Fruit fly (Drosophila melanogaster) whole organism, embryonic: ENCODE data around the gene Pak.

Experiments
- Adf1 ChIP-seq: fragments of 200-800 bp; sonication (Bioruptor generic); IDR thresholded peaks from 2 replicates; pipeline ENCODE4 v1.3.6; 2022; ENCODE audit warnings: missing biosample characterization, missing genetic modification characterization
- Bteb2 ChIP-seq: fragments of 200-800 bp; sonication (Bioruptor generic); optimal IDR thresholded peaks from 2 replicates; lab custom pipeline; 2016; ENCODE audit warnings: missing biosample characterization, missing genetic modification characterization
- CG10267 ChIP-seq: fragments of 200-800 bp; sonication (Bioruptor generic); optimal IDR thresholded peaks from 2 replicates; lab custom pipeline; 2018; ENCODE audit warnings: missing biosample characterization, mild to moderate bottlenecking, missing genetic modification characterization, moderate library complexity
- CG10543 ChIP-seq: fragments of 200-800 bp; sonication (Bioruptor generic); optimal IDR thresholded peaks from 3 replicates; lab custom pipeline; 2017; ENCODE audit warnings: missing biosample characterization, mild to moderate bottlenecking, missing genetic modification characterization, moderate library complexity
- CG12219 ChIP-seq: fragments of 200-800 bp; sonication (Bioruptor generic); optimal IDR thresholded peaks from 3 replicates; lab custom pipeline; 2018; ENCODE audit warnings: missing biosample characterization, mild to moderate bottlenecking, missing genetic modification characterization
- CG12236 ChIP-seq: fragments of 200-800 bp; sonication (Bioruptor generic); optimal IDR thresholded peaks from 2 replicates; lab custom pipeline; 2016; ENCODE audit warnings: missing biosample characterization, missing genetic modification characterization
- CG1233 ChIP-seq: fragments of 200-800 bp; sonication (Bioruptor generic); optimal IDR thresholded peaks from 4 replicates; lab custom pipeline; 2018; ENCODE audit warnings: missing biosample characterization, mild to moderate bottlenecking, missing genetic modification characterization
- CG13424 ChIP-seq: fragments of 200-800 bp; sonication (Bioruptor generic); optimal IDR thresholded peaks from 2 replicates; lab custom pipeline; 2019; ENCODE audit warnings: missing biosample characterization, mild to moderate bottlenecking, missing genetic modification characterization, moderate library complexity
- CG13624 ChIP-seq: fragments of 200-800 bp; sonication (Bioruptor generic); optimal IDR thresholded peaks from 2 replicates; lab custom pipeline; 2016; ENCODE audit warnings: missing biosample characterization, missing genetic modification characterization
- CG14965 ChIP-seq: fragments of 200-800 bp; sonication (Bioruptor generic); optimal IDR thresholded peaks from 2 replicates; lab custom pipeline; 2016; ENCODE audit warnings: missing biosample characterization, missing genetic modification characterization, borderline replicate concordance
- CG15011 ChIP-seq: fragments of 200-800 bp; sonication (Bioruptor generic); optimal IDR thresholded peaks from 3 replicates; lab custom pipeline; 2018; ENCODE audit warnings: missing biosample characterization, mild to moderate bottlenecking, missing genetic modification characterization
- CG1529 ChIP-seq: fragments of 200-800 bp; sonication (Bioruptor generic); optimal IDR thresholded peaks from 3 replicates; lab custom pipeline; 2018; ENCODE audit warnings: missing biosample characterization, missing genetic modification characterization
- CG17829 ChIP-seq: fragments of 200-800 bp; optimal IDR thresholded peaks from 2 replicates; lab custom pipeline; 2019; ENCODE audit warnings: missing biosample characterization, mild to moderate bottlenecking, missing genetic modification characterization, moderate library complexity
- CG2678 ChIP-seq: fragments of 200-800 bp; sonication (Bioruptor generic); optimal IDR thresholded peaks from 3 replicates; lab custom pipeline; 2019; ENCODE audit warnings: missing biosample characterization, mild to moderate bottlenecking, missing genetic modification characterization, moderate library complexity
- CG2712 ChIP-seq: fragments of 200-800 bp; optimal IDR thresholded peaks from 3 replicates; lab custom pipeline; 2019; ENCODE audit warnings: missing biosample characterization, mild to moderate bottlenecking, missing genetic modification characterization, moderate library complexity
- CG3726 ChIP-seq: fragments of 200-800 bp; sonication (Bioruptor generic); IDR thresholded peaks from 3 replicates; pipeline ENCODE4, ENCODE4 v1.3.6; 2022; ENCODE audit warnings: missing biosample characterization, missing genetic modification characterization
- CG4282 ChIP-seq: fragments of 200-800 bp; sonication (Bioruptor generic); optimal IDR thresholded peaks from 2 replicates; lab custom pipeline; 2016; ENCODE audit warnings: missing biosample characterization, missing genetic modification characterization
- CG6175 ChIP-seq: fragments of 200-800 bp; sonication (Bioruptor generic); IDR thresholded peaks from 3 replicates; pipeline ENCODE4 v1.3.6; 2022; ENCODE audit warnings: missing biosample characterization, missing genetic modification characterization
- CG6854 ChIP-seq: fragments of 200-800 bp; sonication (Bioruptor generic); optimal IDR thresholded peaks from 3 replicates; lab custom pipeline; 2017; ENCODE audit warnings: missing biosample characterization, mild to moderate bottlenecking, missing genetic modification characterization
- CG7556 ChIP-seq: fragments of 200-800 bp; sonication (Bioruptor generic); optimal IDR thresholded peaks from 2 replicates; lab custom pipeline; 2017; ENCODE audit warnings: missing biosample characterization, mild to moderate bottlenecking, missing genetic modification characterization
- CG8388 ChIP-seq: fragments of 200-800 bp; sonication (Bioruptor generic); optimal IDR thresholded peaks from 2 replicates; lab custom pipeline; 2019; ENCODE audit warnings: missing biosample characterization, mild to moderate bottlenecking, missing genetic modification characterization, moderate library complexity
- CG9609 ChIP-seq: fragments of 200-800 bp; sonication (Bioruptor generic); optimal IDR thresholded peaks from 3 replicates; lab custom pipeline; 2016; ENCODE audit warnings: missing biosample characterization, missing genetic modification characterization
- CG9932 ChIP-seq: fragments of 200-800 bp; sonication (Bioruptor generic); IDR thresholded peaks from 2 replicates; pipeline ENCODE4 v1.3.6; 2022; ENCODE audit warnings: missing biosample characterization, missing genetic modification characterization
- Dref ChIP-seq: fragments of 200-800 bp; sonication (Bioruptor generic); IDR thresholded peaks from 2 replicates; pipeline ENCODE4 v1.3.6; 2022; ENCODE audit warnings: missing biosample characterization, missing genetic modification characterization
- Hr3 ChIP-seq: fragments of 200-800 bp; sonication (Bioruptor generic); optimal IDR thresholded peaks from 3 replicates; lab custom pipeline; 2016; ENCODE audit warnings: missing biosample characterization, missing genetic modification characterization
- Hr51 ChIP-seq, 2 experiments: fragments of 200-800 bp; sonication (Bioruptor generic); optimal IDR thresholded peaks; 2 replicates in 1 of 2; 3 replicates in 1 of 2; lab custom pipeline; 2016 to 2018; ENCODE audit warnings: missing biosample characterization in 2 of 2, missing genetic modification characterization in 2 of 2, mild to moderate bottlenecking in 1 of 2, moderate library complexity in 1 of 2
- Kr ChIP-seq: fragments of 200-800 bp; sonication (Bioruptor generic); optimal IDR thresholded peaks from 2 replicates; lab custom pipeline; 2017; ENCODE audit warnings: missing biosample characterization, mild to moderate bottlenecking, missing genetic modification characterization
- Med ChIP-seq: fragments of 200-800 bp; sonication (Bioruptor generic); peaks from one replicate; lab custom pipeline; 2016; ENCODE audit warnings: missing biosample characterization, missing genetic modification characterization, mild to moderate bottlenecking, inconsistent platforms, moderate library complexity
- Myb ChIP-seq: fragments of 200-800 bp; sonication (Bioruptor generic); optimal IDR thresholded peaks from 2 replicates; lab custom pipeline; 2016; ENCODE audit warnings: missing biosample characterization, missing genetic modification characterization
- NFAT ChIP-seq: fragments of 200-800 bp; sonication (Bioruptor generic); IDR thresholded peaks from 2 replicates; pipeline ENCODE4 v1.3.6; 2022; ENCODE audit warnings: missing biosample characterization, missing genetic modification characterization
- Oaz ChIP-seq: fragments of 200-800 bp; sonication (Bioruptor generic); IDR thresholded peaks from 2 replicates; pipeline ENCODE4 v1.3.6; 2022; ENCODE audit warnings: missing biosample characterization, missing genetic modification characterization
- Pdp1 ChIP-seq, 2 experiments: fragments of 200-800 bp; sonication (Bioruptor generic); optimal IDR thresholded peaks; 3 replicates each; lab custom pipeline; 2016; ENCODE audit warnings: missing biosample characterization in 2 of 2, missing genetic modification characterization in 2 of 2, mild to moderate bottlenecking in 1 of 2, moderate library complexity in 1 of 2
- YL-1 ChIP-seq: fragments of 200-800 bp; sonication (Bioruptor generic); optimal IDR thresholded peaks from 3 replicates; lab custom pipeline; 2017; ENCODE audit warnings: missing biosample characterization, mild to moderate bottlenecking, missing genetic modification characterization
- abd-A ChIP-seq: fragments of 200-800 bp; sonication (Bioruptor generic); optimal IDR thresholded peaks from 3 replicates; lab custom pipeline; 2019; ENCODE audit warnings: missing biosample characterization, mild to moderate bottlenecking, missing genetic modification characterization, moderate library complexity
- bab2 ChIP-seq: fragments of 200-800 bp; sonication (Bioruptor generic); optimal IDR thresholded peaks from 2 replicates; lab custom pipeline; 2016; ENCODE audit warnings: missing biosample characterization, missing genetic modification characterization
- bigmax ChIP-seq: fragments of 200-800 bp; sonication (Bioruptor generic); optimal IDR thresholded peaks from 2 replicates; lab custom pipeline; 2018; ENCODE audit warnings: missing biosample characterization, mild to moderate bottlenecking, missing genetic modification characterization
- dan ChIP-seq: fragments of 200-800 bp; sonication (Bioruptor generic); IDR thresholded peaks from 2 replicates; pipeline ENCODE4 v1.3.6; 2022; ENCODE audit warnings: missing biosample characterization, missing genetic modification characterization
- eve ChIP-seq, 2 experiments: fragments of >200 bp; optimal IDR thresholded peaks; 2 replicates each; lab custom pipeline; 2017; ENCODE audit warnings: missing biosample characterization in 2 of 2, missing genetic modification characterization in 2 of 2
- exex ChIP-seq: fragments of 200-800 bp; sonication (Bioruptor generic); optimal IDR thresholded peaks from 4 replicates; lab custom pipeline; 2018; ENCODE audit warnings: missing biosample characterization, mild to moderate bottlenecking, missing genetic modification characterization, moderate library complexity
- eyg ChIP-seq: fragments of 200-800 bp; sonication (Bioruptor generic); optimal IDR thresholded peaks from 3 replicates; lab custom pipeline; 2016; ENCODE audit warnings: missing biosample characterization, missing genetic modification characterization
- gt ChIP-seq: fragments of 200-800 bp; sonication (Bioruptor generic); IDR thresholded peaks from 2 replicates; pipeline ENCODE4 v1.3.6; 2022; ENCODE audit warnings: missing biosample characterization, missing genetic modification characterization
- her ChIP-seq: fragments of 200-800 bp; sonication (Bioruptor generic); optimal IDR thresholded peaks from 2 replicates; lab custom pipeline; 2016; ENCODE audit warnings: missing biosample characterization, missing genetic modification characterization
- jing ChIP-seq: fragments of 200-800 bp; sonication (Bioruptor generic); optimal IDR thresholded peaks from 2 replicates; lab custom pipeline; 2018; ENCODE audit warnings: missing biosample characterization, mild to moderate bottlenecking, missing genetic modification characterization
- pan ChIP-seq, 4 experiments: fragments of >200 bp in 3 of 4; fragments of 200-800 bp in 1 of 4; sonication (Bioruptor generic) in 1 of 4; optimal IDR thresholded peaks in 3 of 4; IDR thresholded peaks in 1 of 4; 2 replicates each; pipeline versions ENCODE4 v1.3.6 to Lab custom; 2017 to 2022; ENCODE audit warnings: missing biosample characterization in 2 of 4, missing genetic modification characterization in 2 of 4, mixed read lengths in 1 of 4
- peb ChIP-seq: fragments of 200-800 bp; sonication (Bioruptor generic); IDR thresholded peaks from 2 replicates; pipeline ENCODE4 v1.3.6; 2022; ENCODE audit warnings: missing biosample characterization, missing genetic modification characterization
- pita ChIP-seq: fragments of 200-800 bp; sonication (Bioruptor generic); optimal IDR thresholded peaks from 2 replicates; lab custom pipeline; 2017; ENCODE audit warnings: missing biosample characterization, mild to moderate bottlenecking, missing genetic modification characterization
- psq ChIP-seq: fragments of 200-800 bp; sonication (Bioruptor generic); optimal IDR thresholded peaks from 2 replicates; lab custom pipeline; 2017; ENCODE audit warnings: missing biosample characterization, missing genetic modification characterization
- sima ChIP-seq: fragments of 200-800 bp; sonication (Bioruptor generic); optimal IDR thresholded peaks from 2 replicates; lab custom pipeline; 2016; ENCODE audit warnings: missing biosample characterization, missing genetic modification characterization
- tgo ChIP-seq: fragments of 200-800 bp; sonication (Bioruptor generic); IDR thresholded peaks from 3 replicates; pipeline ENCODE4 v1.3.6; 2022; ENCODE audit warnings: missing biosample characterization, missing genetic modification characterization
- tna ChIP-seq: fragments of 200-800 bp; sonication (Bioruptor generic); IDR thresholded peaks from 2 replicates; pipeline ENCODE4 v1.3.6; 2022; ENCODE audit warnings: missing biosample characterization, missing genetic modification characterization; ENCODE audit not compliant: partially characterized antibody
- z ChIP-seq: fragments of 200-800 bp; sonication (Bioruptor generic); IDR thresholded peaks from 3 replicates; pipeline ENCODE4 v1.3.6; 2022; ENCODE audit warnings: missing biosample characterization, missing genetic modification characterization
- zfh2 ChIP-seq: fragments of 200-800 bp; sonication (Bioruptor generic); optimal IDR thresholded peaks from 2 replicates; lab custom pipeline; 2016; ENCODE audit warnings: missing biosample characterization, missing genetic modification characterization

Gene Pak

DNA sequence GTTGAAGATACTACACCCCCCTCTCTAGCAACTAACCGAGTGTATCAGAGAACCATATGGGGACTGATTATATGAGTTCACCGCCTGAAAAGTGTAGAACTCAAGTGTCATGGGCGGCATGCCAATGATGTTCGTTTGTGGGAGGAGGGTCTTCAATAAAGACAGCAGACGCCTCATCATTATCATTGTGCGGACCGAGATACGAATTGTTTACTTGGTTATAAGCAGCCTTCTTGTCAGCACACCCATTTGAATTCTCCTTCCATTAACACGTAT lies 43.5 kb downstream of the Pak start (continued):
- TF ChIP-seq eve (GFP tag; optimal IDR thresholded peaks at IDR 0.05; lab: Kevin White, UChicago) (peak in 1 of 2 experiments; percentile 48), Pdp1 (GFP tag; optimal IDR thresholded peaks at IDR 0.05; lab: Kevin White, UChicago) (peak in 1 of 2 experiments; percentile 26), pita (no peak), CG10543 (GFP tag; lab: Kevin White, UChicago) (peak; percentile 1), CG4282 (GFP tag; lab: Kevin White, UChicago) (no peak), CG12236 (GFP tag; lab: Kevin White, UChicago) (no peak), CG13424 (tag; lab: Kevin White, UChicago) (no peak), zfh2 (GFP tag; lab: Kevin White, UChicago) (no peak), CG9609 (GFP tag; lab: Kevin White, UChicago) (no peak), Hr51 (GFP tag; optimal IDR thresholded peaks at IDR 0.05; lab: Kevin White, UChicago) (no peak), CG3726 (GFP tag; lab: Robert Waterston, UW) (no peak), CG1233 (no peak), CG15011 (GFP tag; lab: Kevin White, UChicago) (no peak), Kr (GFP tag; lab: Kevin White, UChicago) (no peak), gt (GFP tag; lab: Robert Waterston, UW) (no peak), CG9932 (GFP tag; lab: Robert Waterston, UW) (no peak), bigmax (GFP tag; lab: Kevin White, UChicago) (no peak), Med (GFP tag; lab: Kevin White, UChicago) (peak; percentile 37), CG7556 (GFP tag; lab: Kevin White, UChicago) (no peak), exex (tag; lab: Kevin White, UChicago) (peak; percentile 62), CG2712 (tag; lab: Kevin White, UChicago) (no peak), Bteb2 (GFP tag; lab: Kevin White, UChicago) (no peak), CG14965 (GFP tag; lab: Kevin White, UChicago) (no peak), CG8388 (GFP tag; lab: Kevin White, UChicago) (no peak), Hr3 (GFP tag; lab: Kevin White, UChicago) (no peak), CG13624 (GFP tag; lab: Kevin White, UChicago) (no peak), CG6175 (GFP tag; lab: Robert Waterston, UW) (no peak), Dref (GFP tag; lab: Robert Waterston, UW) (no peak), Myb (no peak), sima (GFP tag; lab: Kevin White, UChicago) (no peak), CG1529 (GFP tag; lab: Kevin White, UChicago) (no peak), YL-1 (no peak), eyg (GFP tag; lab: Kevin White, UChicago) (no peak), abd-A (tag; lab: Kevin White, UChicago) (no peak), CG17829 (tag; lab: Kevin White, UChicago) (no peak), CG2678 (tag; lab: Kevin White, UChicago) (no peak), tgo (no peak), tna (GFP tag; lab: Robert Waterston, UW) (no peak), pan (optimal IDR thresholded peaks at IDR 0.05; lab: Kevin White, UChicago) (no peak), pan (GFP tag; optimal IDR thresholded peaks at IDR 0.05 in 1 of 2, IDR thresholded peaks at IDR 0.05 in 1 of 2) (no peak), psq (GFP tag; lab: Kevin White, UChicago) (no peak), bab2 (GFP tag; lab: Kevin White, UChicago) (no peak), her (GFP tag; lab: Kevin White, UChicago) (no peak), Oaz (no peak), dan (no peak), CG12219 (GFP tag; lab: Kevin White, UChicago) (no peak), NFAT (GFP tag; lab: Robert Waterston, UW) (no peak), CG10267 (tag; lab: Kevin White, UChicago) (no peak), jing (no peak), CG6854 (GFP tag; lab: Kevin White, UChicago) (no peak), Adf1 (GFP tag; lab: Robert Waterston, UW) (no peak), peb (GFP tag; lab: Robert Waterston, UW) (no peak), z (GFP tag; lab: Robert Waterston, UW) (no peak)
